Fruit fly (Drosophila melanogaster): Measurements from ENCODE around the gene gish.

- TF ChIP-seq CG14711 (tag; optimal IDR thresholded peaks at IDR 0.05) (no peak), CG5204 (GFP tag; optimal IDR thresholded peaks at IDR 0.05) (no peak), CG12768 (GFP tag; optimal IDR thresholded peaks at IDR 0.05) (no peak), pad (GFP tag; optimal IDR thresholded peaks at IDR 0.05) (no peak)
These were observed 1.4 kb downstream of the gish start for dm6 chr3R:16273503-16274131.
